Worm (Caenorhabditis elegans): ENCODE data around the gene F43C11.2.

- TF ChIP-seq unc-62 (GFP tag; optimal IDR thresholded peaks at IDR 0.05): no peak
- no peak for TF ChIP-seq snpc-4 (tag; optimal IDR thresholded peaks at IDR 0.05)
- no peak for TF ChIP-seq zag-1 (tag; optimal IDR thresholded peaks at IDR 0.05)
- TF ChIP-seq egl-27 (tag; optimal IDR thresholded peaks at IDR 0.05): no peak
- TF ChIP-seq ZK546.5 (tag; optimal IDR thresholded peaks at IDR 0.05): no peak
- no peak for TF ChIP-seq ama-1 (optimal IDR thresholded peaks at IDR 0.05)
- no peak for TF ChIP-seq elt-1 (tag; optimal IDR thresholded peaks at IDR 0.05)
- TF ChIP-seq nhr-237 (tag; optimal IDR thresholded peaks at IDR 0.05): no peak
- TF ChIP-seq ceh-82 (tag; optimal IDR thresholded peaks at IDR 0.05): no peak
Measured at ce11 chrII:2363673-2364072, 9.1 kb downstream of the F43C11.2 start, which contains the start of gene F43C11.11.
